Fruit fly (Drosophila melanogaster) whole organism: ENCODE results near the gene CG3097.

Experiments used
- CG8478 ChIP-seq: fragments of >200 bp; optimal IDR thresholded peaks from 2 replicates; lab custom pipeline; 2018; ENCODE audit warnings: inconsistent platforms
- Dll ChIP-seq: fragments of >200 bp; optimal IDR thresholded peaks from 2 replicates; lab custom pipeline; 2017
- EcR ChIP-seq, 2 experiments: fragments of >200 bp; optimal IDR thresholded peaks; 2 replicates each; lab custom pipeline; 2017; ENCODE audit warnings: missing biosample characterization in 2 of 2, missing genetic modification characterization in 2 of 2, missing genetic modification reagents in 2 of 2
- pan ChIP-seq: fragments of >200 bp; optimal IDR thresholded peaks from 2 replicates; lab custom pipeline; 2017
- psq ChIP-seq: fragments of >200 bp; optimal IDR thresholded peaks from 2 replicates; lab custom pipeline; 2017
- usp ChIP-seq: fragments of >200 bp; optimal IDR thresholded peaks from 2 replicates; lab custom pipeline; 2017; ENCODE audit warnings: missing biosample characterization, missing genetic modification characterization, mixed read lengths

Gene CG3097

DNA sequence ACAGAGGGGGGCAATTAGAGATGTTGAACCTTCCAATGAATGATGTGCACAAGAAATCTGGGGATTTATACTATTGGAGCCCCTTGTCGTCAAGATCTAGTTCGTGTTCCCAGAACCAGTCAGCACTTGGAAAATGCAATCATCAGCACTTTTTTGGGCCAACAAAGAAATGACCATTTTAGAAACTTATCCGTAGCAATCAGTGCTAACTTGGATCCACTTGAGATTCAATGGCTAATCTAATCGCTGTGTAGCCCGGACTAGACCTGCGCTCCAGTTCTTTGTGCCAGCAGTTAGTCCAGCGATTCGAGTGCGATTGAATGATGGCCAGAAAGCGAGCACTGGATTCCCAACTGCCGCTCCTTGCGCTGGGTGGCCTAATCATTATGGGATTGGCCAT, 38.1 kb downstream of the CG3097 start, which contains the start of gene CG15773:
Gene CG15773 (plus strand): TSS at position 301 of the 400 bp plus-strand sequence.
- no peak for TF ChIP-seq CG8478
- no peak for TF ChIP-seq EcR (GFP tag; optimal IDR thresholded peaks at IDR 0.05; lab: Kevin White, UChicago)
- no peak for TF ChIP-seq Dll (lab: Kevin White, UChicago)
- TF ChIP-seq psq: no peak
- no peak for TF ChIP-seq pan (lab: Kevin White, UChicago)
- no peak for TF ChIP-seq usp (GFP tag; lab: Kevin White, UChicago)

- TF ChIP-seq usp (GFP tag; lab: Kevin White, UChicago) (no peak), Dll (lab: Kevin White, UChicago) (no peak), EcR (GFP tag; optimal IDR thresholded peaks at IDR 0.05; lab: Kevin White, UChicago) (no peak), psq (no peak), pan (lab: Kevin White, UChicago) (no peak), CG8478 (no peak)
Observed at dm6 chrX:5724744-5725185, 45.8 kb downstream of the CG3097 start.

- TF ChIP-seq EcR (GFP tag; optimal IDR thresholded peaks at IDR 0.05; lab: Kevin White, UChicago): no peak
Observed at dm6 chrX:5724151-5724699, 46.4 kb downstream of the CG3097 start.

DNA sequence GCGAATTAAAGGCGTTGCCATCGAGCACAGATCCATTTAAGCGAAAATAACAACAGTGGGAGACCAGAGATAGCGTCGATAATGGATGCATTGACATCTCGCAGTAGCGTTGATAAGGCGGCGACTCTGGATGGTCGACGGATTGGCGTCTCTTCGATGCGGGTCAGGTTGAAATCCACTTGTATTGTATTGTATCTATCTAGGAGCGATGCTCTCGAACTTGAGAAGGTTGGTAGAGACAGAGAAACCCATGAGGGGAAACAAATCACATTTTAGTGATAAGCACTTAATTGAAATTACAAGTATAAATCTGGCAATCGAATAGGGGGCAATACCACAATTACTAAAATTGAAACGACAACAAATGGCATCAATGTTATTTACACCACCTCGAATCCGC, 47.0 kb downstream of the CG3097 start:
- TF ChIP-seq Dll (lab: Kevin White, UChicago) (no peak), usp (GFP tag; lab: Kevin White, UChicago) (no peak), EcR (GFP tag; optimal IDR thresholded peaks at IDR 0.05; lab: Kevin White, UChicago) (no peak), psq (no peak), pan (lab: Kevin White, UChicago) (no peak), CG8478 (no peak)

DNA sequence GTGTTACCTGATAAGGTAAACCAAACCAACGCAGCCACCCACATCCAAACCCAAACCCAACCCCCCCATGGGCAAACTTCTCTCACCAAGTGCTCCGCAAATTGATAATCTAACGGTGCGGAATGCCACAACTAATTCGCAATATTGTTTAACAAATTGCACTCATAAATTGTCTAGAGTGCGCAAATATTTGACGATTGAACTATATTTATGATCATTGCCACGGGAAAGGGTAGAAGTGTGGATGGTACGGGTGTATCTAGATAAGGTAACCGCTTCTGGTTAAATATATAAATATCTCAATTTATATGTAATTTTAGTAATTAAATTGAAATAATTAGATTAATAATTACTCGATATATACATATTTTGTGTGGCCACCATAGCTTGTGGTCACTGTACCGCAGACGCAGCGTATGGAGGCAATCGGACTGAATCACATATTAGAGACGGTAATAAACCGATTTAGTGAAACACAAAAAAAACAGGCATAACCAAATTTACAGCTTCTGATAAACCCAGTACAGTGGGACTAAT, 52.0 kb downstream of the CG3097 start:
- TF ChIP-seq CG8478: no peak
- no peak for TF ChIP-seq pan (lab: Kevin White, UChicago)
- no peak for TF ChIP-seq psq
- no peak for TF ChIP-seq Dll (lab: Kevin White, UChicago)
- TF ChIP-seq EcR (GFP tag; optimal IDR thresholded peaks at IDR 0.05; lab: Kevin White, UChicago): no peak
- TF ChIP-seq usp (GFP tag; lab: Kevin White, UChicago): no peak

DNA sequence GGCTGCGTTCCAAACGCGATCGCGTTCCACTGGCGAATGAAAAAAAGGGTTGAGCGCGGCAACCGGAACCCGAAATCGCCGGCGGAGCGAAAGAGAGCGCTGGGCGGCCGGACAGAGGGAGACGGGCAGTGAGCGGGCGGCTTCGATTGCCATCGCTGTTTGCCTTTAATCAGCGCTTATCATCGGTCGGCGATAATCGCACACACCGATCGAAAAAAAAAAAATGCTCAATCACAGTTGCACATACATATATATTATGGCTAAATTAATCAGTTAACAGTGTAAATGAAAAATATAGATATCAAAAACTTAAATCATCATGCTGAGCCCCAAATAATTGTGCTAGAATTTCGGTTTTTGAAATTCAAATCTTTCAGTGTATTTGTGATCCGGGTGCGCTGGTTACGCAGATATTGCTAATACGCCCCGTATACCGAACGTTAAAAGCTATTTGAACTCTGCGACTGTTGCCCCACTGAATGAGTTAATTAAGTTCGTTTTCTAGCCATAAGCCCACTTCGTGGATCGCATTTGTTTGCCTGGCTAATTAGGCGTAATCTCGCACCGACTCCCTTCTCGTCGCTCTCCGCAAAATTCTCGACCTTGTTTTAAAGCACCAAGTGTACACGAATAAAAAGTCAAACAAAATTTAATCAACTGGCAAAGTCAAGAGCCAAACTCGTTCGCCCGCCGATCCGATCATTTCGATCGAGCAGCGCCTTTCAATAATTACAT, 52.7 kb downstream of the CG3097 start, which contains the start of gene CG33080:
Gene CG33080 (minus strand): TSS at position 38 of the 735 bp plus-strand sequence.
- TF ChIP-seq psq: no peak
- TF ChIP-seq Dll (lab: Kevin White, UChicago): no peak
- TF ChIP-seq pan (lab: Kevin White, UChicago): no peak
- TF ChIP-seq usp (GFP tag; lab: Kevin White, UChicago): no peak
- TF ChIP-seq CG8478: no peak
- TF ChIP-seq EcR (GFP tag; optimal IDR thresholded peaks at IDR 0.05; lab: Kevin White, UChicago): no peak
